Fruit fly (Drosophila melanogaster): Measurements from ENCODE around the gene CG34025.
A peak's percentile ranks its signal among the peaks of the same experiment; 100 is the strongest.

CG34025 gene

DNA sequence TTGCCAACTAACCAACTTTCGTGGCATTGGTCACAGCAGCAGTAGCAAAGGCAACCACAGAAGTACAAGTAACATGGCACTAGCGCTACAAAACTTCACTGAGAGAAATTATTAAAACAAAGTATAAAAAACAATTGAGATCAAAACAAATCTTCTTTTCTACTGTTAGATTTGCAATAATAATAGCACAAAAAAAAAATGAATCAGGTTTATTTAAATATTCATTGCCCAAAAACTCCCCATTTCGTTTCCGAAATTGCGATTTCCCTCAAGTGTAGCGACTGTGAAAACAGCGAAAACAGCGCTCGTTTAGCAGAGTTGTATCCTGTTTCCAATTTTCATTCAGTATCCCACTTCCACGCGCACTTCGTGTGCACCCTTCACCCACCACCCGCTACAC lies 47.6 kb downstream of the CG34025 start (continued):
- no peak for TF ChIP-seq Oaz (GFP tag; IDR thresholded peaks at IDR 0.05)
- TF ChIP-seq MESR4 (GFP tag; optimal IDR thresholded peaks at IDR 0.05), result no peak
- peak; percentile 17 for TF ChIP-seq NfI (GFP tag; optimal IDR thresholded peaks at IDR 0.05)
- TF ChIP-seq CG9215 (GFP tag; IDR thresholded peaks at IDR 0.05), result 0 out of 2 replicates have a peak, but pooled peaks have one; percentile 25
- peak; percentile 32 for TF ChIP-seq gro (GFP tag; optimal IDR thresholded peaks at IDR 0.05)
- peak; percentile 55 for TF ChIP-seq dmrt99B (tag; optimal IDR thresholded peaks at IDR 0.05)
- TF ChIP-seq Hmr (GFP tag; optimal IDR thresholded peaks at IDR 0.05), result peak; percentile 76
- TF ChIP-seq caup (GFP tag; optimal IDR thresholded peaks at IDR 0.05; ENCODE audit: severe bottlenecking), result peak; percentile 51
- TF ChIP-seq CG3726 (GFP tag; IDR thresholded peaks at IDR 0.05), result 0 out of 3 replicates have a peak, but pooled peaks have one; percentile 24
- TF ChIP-seq CG13894 (tag; optimal IDR thresholded peaks at IDR 0.05), result peak; percentile 41
- peak; percentile 18 for TF ChIP-seq ERR (GFP tag; optimal IDR thresholded peaks at IDR 0.05)
- TF ChIP-seq Taf1 (GFP tag; IDR thresholded peaks at IDR 0.05), result peak; percentile 49; the same call in 1 of the 2 replicates
- TF ChIP-seq gfzf (GFP tag; optimal IDR thresholded peaks at IDR 0.05), result no peak
- TF ChIP-seq Fer3 (tag; optimal IDR thresholded peaks at IDR 0.05), result peak; percentile 47
- peak; percentile 71 for TF ChIP-seq Atf6 (GFP tag; IDR thresholded peaks at IDR 0.05)
- peak; percentile 28 for TF ChIP-seq CoRest (tag; optimal IDR thresholded peaks at IDR 0.05)
- TF ChIP-seq CHES-1-like (GFP tag; optimal IDR thresholded peaks at IDR 0.05), result no peak
- peak; percentile 44 for TF ChIP-seq CG6854 (GFP tag; optimal IDR thresholded peaks at IDR 0.05)
- TF ChIP-seq Hand (GFP tag; optimal IDR thresholded peaks at IDR 0.05), result peak; percentile 46
- TF ChIP-seq CG14441 (GFP tag; IDR thresholded peaks at IDR 0.05), result peak; percentile 50
- TF ChIP-seq CG18599 (GFP tag; optimal IDR thresholded peaks at IDR 0.05), result peak; percentile 86
- peak; percentile 35 for TF ChIP-seq PHDP (tag; optimal IDR thresholded peaks at IDR 0.05)
- peak; percentile 42 for TF ChIP-seq Sox102F (GFP tag; optimal IDR thresholded peaks at IDR 0.05)
- TF ChIP-seq grau (tag; optimal IDR thresholded peaks at IDR 0.05), result peak; percentile 34
- peak; percentile 71 for TF ChIP-seq crol (GFP tag; IDR thresholded peaks at IDR 0.05)
- no peak for TF ChIP-seq Dp (GFP tag; optimal IDR thresholded peaks at IDR 0.05)
- peak; percentile 18; the same call in 1 of the 2 replicates for TF ChIP-seq seq (GFP tag; IDR thresholded peaks at IDR 0.05)
- peak; percentile 30 for TF ChIP-seq CG10209 (GFP tag; optimal IDR thresholded peaks at IDR 0.05)
- peak; percentile 39 for TF ChIP-seq CG6683 (GFP tag; optimal IDR thresholded peaks at IDR 0.05)
- TF ChIP-seq CG11695 (GFP tag; IDR thresholded peaks at IDR 0.05), result peak; percentile 53; the same call in 1 of the 3 replicates
- peak; percentile 1 for TF ChIP-seq CG12071 (GFP tag; optimal IDR thresholded peaks at IDR 0.05)
- TF ChIP-seq CG31441 (GFP tag; IDR thresholded peaks at IDR 0.05), result peak; percentile 38; the same call in 1 of the 2 replicates
- TF ChIP-seq Dbx (GFP tag; IDR thresholded peaks at IDR 0.05), result peak; percentile 62
- peak; percentile 13 for TF ChIP-seq fd96Cb (tag; optimal IDR thresholded peaks at IDR 0.05)
- TF ChIP-seq CG12659 (GFP tag; optimal IDR thresholded peaks at IDR 0.05), result peak; percentile 40
- TF ChIP-seq gem (tag; optimal IDR thresholded peaks at IDR 0.05), result peak; percentile 65
- no peak for TF ChIP-seq Atf3 (GFP tag; optimal IDR thresholded peaks at IDR 0.05)
- peak; percentile 41 for TF ChIP-seq CG31224 (GFP tag; IDR thresholded peaks at IDR 0.05)
- peak; percentile 48; the same call in 1 of the 2 replicates for TF ChIP-seq ranshi (GFP tag; IDR thresholded peaks at IDR 0.05)
- TF ChIP-seq al (GFP tag; IDR thresholded peaks at IDR 0.05), result no peak
- TF ChIP-seq Neu2 (GFP tag; optimal IDR thresholded peaks at IDR 0.05; ENCODE audit: borderline replicate concordance), result no peak
- peak; percentile 34 for TF ChIP-seq Xbp1 (GFP tag; optimal IDR thresholded peaks at IDR 0.05)
- TF ChIP-seq slbo (GFP tag; IDR thresholded peaks at IDR 0.05), result peak; percentile 65
- TF ChIP-seq CG2875 (GFP tag; optimal IDR thresholded peaks at IDR 0.05), result no peak
- peak; percentile 15 for TF ChIP-seq bab2 (GFP tag; optimal IDR thresholded peaks at IDR 0.05)
- TF ChIP-seq ase (GFP tag; IDR thresholded peaks at IDR 0.05), result peak; percentile 44; the same call in 1 of the 3 replicates
- no peak for TF ChIP-seq CG15479 (GFP tag; optimal IDR thresholded peaks at IDR 0.05)
- TF ChIP-seq zfh2 (GFP tag; optimal IDR thresholded peaks at IDR 0.05), result peak; percentile 10
- TF ChIP-seq ATbp (GFP tag; optimal IDR thresholded peaks at IDR 0.05), result peak; percentile 10
